Worm (Caenorhabditis elegans): ENCODE results near the gene F47C12.6.

Gene F47C12.6

ce11 chrIV:3993292-3993691 lies at the start of gene F47C12.6:
TSS of gene F47C12.6 (minus strand) at chrIV:3993392.
- TF ChIP-seq egl-27 (tag; optimal IDR thresholded peaks at IDR 0.05): no peak
- TF ChIP-seq ceh-63 (GFP tag; optimal IDR thresholded peaks at IDR 0.05): no peak
- no peak for TF ChIP-seq unc-86 (tag; optimal IDR thresholded peaks at IDR 0.05)
- no peak for TF ChIP-seq elt-3 (tag; optimal IDR thresholded peaks at IDR 0.05)
- TF ChIP-seq egl-13 (tag; optimal IDR thresholded peaks at IDR 0.05): no peak
- TF ChIP-seq pqm-1 (tag; optimal IDR thresholded peaks at IDR 0.05): no peak

- TF ChIP-seq aha-1 (tag; optimal IDR thresholded peaks at IDR 0.05) (no peak), alr-1 (tag; optimal IDR thresholded peaks at IDR 0.05; ENCODE audit: borderline replicate concordance) (no peak), tlp-1 (tag; optimal IDR thresholded peaks at IDR 0.05) (no peak), C04F5.9 (tag; optimal IDR thresholded peaks at IDR 0.05) (peak; percentile 22), ceh-88 (GFP tag; IDR thresholded peaks at IDR 0.05) (no peak), Y116A8C.19 (tag; optimal IDR thresholded peaks at IDR 0.05; ENCODE audit: borderline replicate concordance) (no peak), grh-1 (GFP tag; IDR thresholded peaks at IDR 0.05) (no peak), fos-1 (tag; optimal IDR thresholded peaks at IDR 0.05) (peak; percentile 12), unc-98 (GFP tag; IDR thresholded peaks at IDR 0.05) (0 out of 2 replicates have a peak, but pooled peaks have one; percentile 37), nhr-20 (tag; optimal IDR thresholded peaks at IDR 0.05) (peak; percentile 18), vab-15 (tag; optimal IDR thresholded peaks at IDR 0.05) (no peak), nhr-12 (tag; optimal IDR thresholded peaks at IDR 0.05) (no peak), nhr-77 (tag; optimal IDR thresholded peaks at IDR 0.05) (no peak), hlh-4 (tag; optimal IDR thresholded peaks at IDR 0.05) (no peak), unc-86 (tag; optimal IDR thresholded peaks at IDR 0.05) (peak; percentile 29), mab-9 (GFP tag; IDR thresholded peaks at IDR 0.05) (0 out of 2 replicates have a peak, but pooled peaks have one; percentile 21), nhr-19 (GFP tag; conservative IDR thresholded peaks at IDR 0.05) (peak; percentile 46), nhr-84 (tag; optimal IDR thresholded peaks at IDR 0.05) (no peak), ztf-11 (tag; optimal IDR thresholded peaks at IDR 0.05) (peak in 1 of 2 experiments; percentile 63), skn-1 (tag; optimal IDR thresholded peaks at IDR 0.05) (no peak), ets-5 (GFP tag; IDR thresholded peaks at IDR 0.05) (no peak), lsy-2 (tag; optimal IDR thresholded peaks at IDR 0.05) (peak; percentile 59 to 60), irx-1 (tag; optimal IDR thresholded peaks at IDR 0.05) (peak; percentile 83), pqm-1 (tag; optimal IDR thresholded peaks at IDR 0.05) (no peak), fkh-10 (GFP tag; optimal IDR thresholded peaks at IDR 0.05) (no peak), ces-1 (GFP tag; optimal IDR thresholded peaks at IDR 0.05) (no peak), fkh-4 (tag; optimal IDR thresholded peaks at IDR 0.05; ENCODE audit: borderline replicate concordance) (peak; percentile 53), ama-1 (optimal IDR thresholded peaks at IDR 0.05) (no peak), lin-35 (GFP tag; optimal IDR thresholded peaks at IDR 0.05) (peak; percentile 94), ceh-90 (tag; optimal IDR thresholded peaks at IDR 0.05) (peak; percentile 87), lin-15B (tag; optimal IDR thresholded peaks at IDR 0.05) (peak; percentile 25), nhr-85 (tag) (peak; percentile 33), nhr-237 (tag; optimal IDR thresholded peaks at IDR 0.05) (no peak), zip-4 (GFP tag; optimal IDR thresholded peaks at IDR 0.05) (no peak), C16A3.4 (tag; optimal IDR thresholded peaks at IDR 0.05) (peak; percentile 7), mef-2 (tag; optimal IDR thresholded peaks at IDR 0.05) (no peak), sox-4 (tag; optimal IDR thresholded peaks at IDR 0.05) (peak; percentile 50), lin-14 (GFP tag; optimal IDR thresholded peaks at IDR 0.05) (no peak), swsn-7 (tag; optimal IDR thresholded peaks at IDR 0.05) (peak; percentile 52), dpl-1 (GFP tag; optimal IDR thresholded peaks at IDR 0.05) (peak; percentile 89 to 93 (median 91)), ceh-8 (GFP tag; optimal IDR thresholded peaks at IDR 0.05) (no peak), unc-30 (tag; optimal IDR thresholded peaks at IDR 0.05) (no peak), lir-3 (tag; optimal IDR thresholded peaks at IDR 0.05; ENCODE audit: poor library complexity) (no peak), mep-1 (tag; optimal IDR thresholded peaks at IDR 0.05) (peak; percentile 64), lin-13 (GFP tag; optimal IDR thresholded peaks at IDR 0.05) (peak; percentile 1), xbp-1 (tag; optimal IDR thresholded peaks at IDR 0.05) (peak; percentile 54), rnt-1 (tag; optimal IDR thresholded peaks at IDR 0.05) (peak; percentile 94), nhr-71 (tag; optimal IDR thresholded peaks at IDR 0.05) (peak; percentile 74)
Observed at ce11 chrIV:4042274-4042673, 49.1 kb upstream of the F47C12.6 start, which contains the start of gene cdc-73. TSS of gene cdc-73 (plus strand) at chrIV:4042575.
